Fruit fly (Drosophila melanogaster): ENCODE measurements around the gene CG43391.

The CG43391 gene

DNA sequence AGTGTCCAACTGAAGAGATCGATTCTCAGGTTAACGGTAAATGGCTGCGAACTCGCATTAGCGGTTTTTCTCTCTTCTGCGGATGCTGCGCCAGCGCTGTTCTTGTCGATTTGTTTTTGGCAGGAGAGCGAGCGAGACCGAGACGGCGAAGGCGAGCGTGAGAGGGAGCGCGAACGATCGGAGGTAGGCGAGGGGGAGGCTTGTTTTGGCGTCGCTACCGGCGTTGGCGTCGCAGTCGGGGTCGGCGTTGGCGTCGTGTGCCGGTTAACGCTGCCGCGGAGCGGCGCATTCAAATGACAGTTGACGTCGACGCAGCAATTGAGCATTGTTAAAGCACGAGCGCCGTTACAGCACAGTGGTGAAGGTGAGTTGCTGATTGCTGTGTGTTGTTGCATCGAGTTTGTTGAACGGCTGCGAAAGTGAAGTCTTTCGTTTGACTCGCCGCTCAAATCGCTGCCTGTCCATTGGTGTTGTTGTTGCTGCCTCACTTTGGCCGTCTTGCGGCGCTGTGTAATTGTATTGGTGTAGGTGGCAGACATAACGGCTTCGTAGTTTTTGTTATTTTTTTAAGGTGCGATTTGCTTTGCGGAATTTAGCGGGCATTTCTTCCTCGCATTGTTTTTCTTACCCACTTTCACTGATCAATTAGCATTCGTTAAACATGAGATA lies 6.1 kb upstream of the CG43391 start (continued):
- no peak for TF ChIP-seq insv (GFP tag; optimal IDR thresholded peaks at IDR 0.05)
- TF ChIP-seq Dip3 (GFP tag; optimal IDR thresholded peaks at IDR 0.05): no peak
- no peak for TF ChIP-seq ken (GFP tag; IDR thresholded peaks at IDR 0.05)
- peak; percentile 87 for TF ChIP-seq pros (GFP tag; optimal IDR thresholded peaks at IDR 0.05)
- TF ChIP-seq esg (GFP tag; conservative IDR thresholded peaks at IDR 0.05): no peak
- TF ChIP-seq Spps (tag; optimal IDR thresholded peaks at IDR 0.05): no peak
- no peak for TF ChIP-seq CG8290 (GFP tag; optimal IDR thresholded peaks at IDR 0.05)
- no peak for TF ChIP-seq CG8290 (tag; optimal IDR thresholded peaks at IDR 0.05)
- TF ChIP-seq Deaf1 (tag; optimal IDR thresholded peaks at IDR 0.05): peak; percentile 44
- TF ChIP-seq chif (GFP tag; optimal IDR thresholded peaks at IDR 0.05): peak in 1 of 2 experiments; percentile 2
- TF ChIP-seq CG4360 (GFP tag; IDR thresholded peaks at IDR 0.05): peak; percentile 88
- peak; percentile 99 for TF ChIP-seq crol (GFP tag; IDR thresholded peaks at IDR 0.05)
- TF ChIP-seq CG2889 (GFP tag; IDR thresholded peaks at IDR 0.05): no peak
- peak; percentile 78 for TF ChIP-seq Med (GFP tag)
- 0 out of 3 replicates have a peak, but pooled peaks have one; percentile 56 for TF ChIP-seq CG11456 (GFP tag; IDR thresholded peaks at IDR 0.05)
- TF ChIP-seq CG12942 (GFP tag; optimal IDR thresholded peaks at IDR 0.05): no peak
- no peak for TF ChIP-seq amos (GFP tag; IDR thresholded peaks at IDR 0.05; ENCODE audit: partially characterized antibody)
- no peak for TF ChIP-seq Usf (GFP tag; optimal IDR thresholded peaks at IDR 0.05)
- TF ChIP-seq chinmo (GFP tag; IDR thresholded peaks at IDR 0.05; ENCODE audit: partially characterized antibody): peak; percentile 92
- TF ChIP-seq Ravus (GFP tag; IDR thresholded peaks at IDR 0.05): no peak
- TF ChIP-seq CG32532 (GFP tag; IDR thresholded peaks at IDR 0.05): peak; percentile 28; the same call in 1 of the 2 replicates
- no peak for TF ChIP-seq CG14441 (GFP tag; IDR thresholded peaks at IDR 0.05)
- 0 out of 3 replicates have a peak, but pooled peaks have one; percentile 7 for TF ChIP-seq so (GFP tag; IDR thresholded peaks at IDR 0.05)
- TF ChIP-seq Poxn (GFP tag; IDR thresholded peaks at IDR 0.05): no peak
- no peak for TF ChIP-seq ato (GFP tag; IDR thresholded peaks at IDR 0.05; ENCODE audit: partially characterized antibody)
- no peak for TF ChIP-seq CG4707 (GFP tag; optimal IDR thresholded peaks at IDR 0.05)
- TF ChIP-seq sna (GFP tag; IDR thresholded peaks at IDR 0.05; ENCODE audit: partially characterized antibody): 0 out of 2 replicates have a peak, but pooled peaks have one; percentile 39
- TF ChIP-seq CG12769 (tag; optimal IDR thresholded peaks at IDR 0.05): peak; percentile 12
- peak; percentile 56 for TF ChIP-seq CG10462 (GFP tag; optimal IDR thresholded peaks at IDR 0.05)
- peak; percentile 14 for TF ChIP-seq chn (GFP tag; optimal IDR thresholded peaks at IDR 0.05)
- TF ChIP-seq D (optimal IDR thresholded peaks at IDR 0.05): peak; percentile 68
- no peak for TF ChIP-seq D (GFP tag; optimal IDR thresholded peaks at IDR 0.05)
- TF ChIP-seq kah (GFP tag; optimal IDR thresholded peaks at IDR 0.05): no peak
- TF ChIP-seq oc (tag; optimal IDR thresholded peaks at IDR 0.05): peak; percentile 38
- TF ChIP-seq rib (GFP tag; IDR thresholded peaks at IDR 0.05): peak; percentile 69; the same call in 1 of the 2 replicates
- TF ChIP-seq wdn (GFP tag; IDR thresholded peaks at IDR 0.05): no peak
- TF ChIP-seq CG9817 (tag; optimal IDR thresholded peaks at IDR 0.05): no peak
- 0 out of 2 replicates have a peak, but pooled peaks have one; percentile 16 for TF ChIP-seq dimm (GFP tag; IDR thresholded peaks at IDR 0.05)
- no peak for TF ChIP-seq pho (GFP tag; optimal IDR thresholded peaks at IDR 0.05)
- TF ChIP-seq CG3407 (GFP tag; optimal IDR thresholded peaks at IDR 0.05): no peak
- no peak for TF ChIP-seq Six4 (GFP tag; optimal IDR thresholded peaks at IDR 0.05)
- no peak for TF ChIP-seq CG12236 (GFP tag; optimal IDR thresholded peaks at IDR 0.05)
- TF ChIP-seq odd (GFP tag; optimal IDR thresholded peaks at IDR 0.05): peak; percentile 15
- no peak for TF ChIP-seq CG11398 (GFP tag; optimal IDR thresholded peaks at IDR 0.05)
- no peak for TF ChIP-seq Tbp (GFP tag; optimal IDR thresholded peaks at IDR 0.05)
- no peak for TF ChIP-seq NK7.1 (GFP tag; optimal IDR thresholded peaks at IDR 0.05)
- TF ChIP-seq bab2 (GFP tag; optimal IDR thresholded peaks at IDR 0.05): no peak
- peak in 1 of 2 experiments; percentile 92 for TF ChIP-seq Hr78 (GFP tag; optimal IDR thresholded peaks at IDR 0.05)
- TF ChIP-seq gfzf (GFP tag; optimal IDR thresholded peaks at IDR 0.05): no peak
- peak in 1 of 2 experiments; percentile 45 for TF ChIP-seq Eip74EF (GFP tag; optimal IDR thresholded peaks at IDR 0.05)
